Worm (Caenorhabditis elegans) whole organism, L4/young adult: ENCODE data around the gene K07C11.10.

Experiments
- W03F9.2 ChIP-seq: fragments of 150-350 bp; optimal IDR thresholded peaks from 2 replicates; lab custom pipeline; 2014; ENCODE audit warnings: missing biosample characterization, missing genetic modification characterization
- dao-5 ChIP-seq: sonication (generic microtip); optimal IDR thresholded peaks from 2 replicates; lab custom pipeline; 2016; ENCODE audit warnings: missing genotype, missing genetic modification characterization, moderate library complexity, missing compliant biosample characterization
- him-1 ChIP-seq: sonication (generic microtip); optimal IDR thresholded peaks from 2 replicates; lab custom pipeline; 2016; ENCODE audit warnings: missing genotype, missing genetic modification reagents, missing genetic modification characterization, missing compliant biosample characterization

K07C11.10 gene

DNA sequence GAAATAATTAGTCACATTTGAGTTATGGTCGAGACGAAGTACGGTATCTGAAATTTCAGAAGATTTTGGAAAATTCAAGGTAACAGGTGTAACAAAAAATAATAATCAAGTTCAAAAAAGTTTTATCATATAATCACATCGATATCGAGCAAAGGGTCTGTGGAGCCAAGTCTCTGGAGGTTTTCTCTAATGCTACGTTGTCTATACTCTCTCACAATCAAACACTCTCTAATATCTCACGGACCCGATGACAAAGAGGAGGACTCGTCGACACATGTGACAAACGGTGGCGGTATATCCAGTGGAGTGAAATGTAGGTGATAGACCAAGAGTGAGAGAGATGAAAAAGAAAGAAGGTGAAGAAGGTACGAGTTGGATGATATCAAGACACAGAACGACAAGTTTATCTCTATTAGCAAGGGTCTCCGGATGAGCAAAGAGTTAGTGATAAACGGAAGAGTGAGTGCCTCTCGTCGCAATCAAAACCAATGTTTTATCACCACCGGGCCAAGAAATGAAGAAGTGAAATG lies 30.8 kb downstream of the K07C11.10 start, which contains the start of gene F20D6.10:
F20D6.10 (minus strand) TSS at position 51 of the 530 bp plus-strand sequence.
- TF ChIP-seq W03F9.2 (no peak), him-1 (tag; lab: Kevin White, UChicago) (no peak), dao-5 (tag; lab: Kevin White, UChicago) (no peak)

DNA sequence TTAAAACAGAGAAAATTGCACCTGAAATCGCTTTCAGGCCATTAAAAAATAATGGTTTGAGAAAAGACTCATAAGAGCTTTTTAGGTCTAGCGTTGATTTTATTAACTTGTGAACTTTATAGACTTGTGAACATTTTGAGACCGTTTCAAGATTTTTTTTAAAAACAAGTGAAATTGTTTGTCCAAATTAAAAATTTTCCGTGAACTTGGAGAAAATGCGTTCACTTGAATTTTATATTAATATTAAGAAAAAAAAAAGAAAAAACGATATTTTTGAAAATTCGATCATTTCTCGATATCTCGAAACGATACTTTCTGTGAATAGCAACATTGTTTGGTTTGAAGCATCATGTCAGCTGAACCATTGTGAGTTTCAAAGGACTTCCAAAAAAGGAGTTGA lies 36.3 kb downstream of the K07C11.10 start, which contains the start of gene F20D6.1:
F20D6.1 (plus strand) TSS at position 301 of the 400 bp plus-strand sequence.
- TF ChIP-seq him-1 (tag; lab: Kevin White, UChicago) (no peak), dao-5 (tag; lab: Kevin White, UChicago) (no peak), W03F9.2 (no peak)

DNA sequence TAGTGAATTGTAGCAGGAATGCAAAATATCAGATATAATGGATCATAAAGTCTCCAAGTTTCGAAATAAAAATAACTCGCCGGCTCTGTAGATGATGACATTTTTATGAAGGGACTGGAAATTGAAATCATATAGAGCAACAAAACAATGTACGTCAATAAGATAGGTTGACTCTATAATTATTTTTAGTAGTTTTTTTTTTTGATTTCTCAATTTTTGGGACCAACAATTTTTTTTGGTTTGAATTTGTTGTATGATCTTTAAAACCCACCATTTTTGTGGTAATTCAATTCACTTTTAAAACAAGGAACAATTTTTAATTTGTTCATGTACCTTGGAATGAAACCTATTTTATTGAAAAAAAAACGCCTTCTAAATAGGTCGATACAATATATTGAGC lies 36.7 kb downstream of the K07C11.10 start, which contains the start of gene F20D6.12:
F20D6.12 (minus strand) TSS at position 101 of the 400 bp plus-strand sequence.
- TF ChIP-seq him-1 (tag; lab: Kevin White, UChicago) (no peak), dao-5 (tag; lab: Kevin White, UChicago) (no peak), W03F9.2 (no peak)

DNA sequence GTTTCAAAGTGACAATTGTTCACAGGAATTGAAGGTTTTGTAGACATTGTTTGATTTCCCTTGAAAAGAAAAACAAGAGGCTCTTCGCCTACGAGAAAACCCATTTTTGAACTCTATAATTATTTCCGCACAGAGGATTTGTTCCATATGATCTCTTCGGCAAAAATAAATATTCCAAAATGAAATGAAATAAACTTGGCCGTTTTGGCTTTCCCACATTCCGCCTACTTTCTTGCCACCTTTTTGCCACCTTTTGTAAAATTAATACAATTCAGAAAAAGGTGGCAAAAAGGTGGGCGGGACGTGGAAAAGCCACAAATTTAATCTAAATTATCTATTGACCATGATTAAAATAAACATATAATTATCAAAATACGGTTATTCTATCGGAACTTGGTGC lies 38.3 kb downstream of the K07C11.10 start, which contains the start of gene F20D6.15:
F20D6.15 (minus strand) TSS at position 47 of the 400 bp plus-strand sequence.
- no peak for TF ChIP-seq him-1 (tag; lab: Kevin White, UChicago)
- no peak for TF ChIP-seq dao-5 (tag; lab: Kevin White, UChicago)
- no peak for TF ChIP-seq W03F9.2

- TF ChIP-seq dao-5 (tag; lab: Kevin White, UChicago), result no peak
- no peak for TF ChIP-seq W03F9.2
- no peak for TF ChIP-seq him-1 (tag; lab: Kevin White, UChicago)
These were observed 41.0 kb downstream of the K07C11.10 start, which contains the start of gene F20D6.2 for ce11 chrV:8185737-8186136. TSS of gene F20D6.2 (plus strand) at chrV:8186037.

DNA sequence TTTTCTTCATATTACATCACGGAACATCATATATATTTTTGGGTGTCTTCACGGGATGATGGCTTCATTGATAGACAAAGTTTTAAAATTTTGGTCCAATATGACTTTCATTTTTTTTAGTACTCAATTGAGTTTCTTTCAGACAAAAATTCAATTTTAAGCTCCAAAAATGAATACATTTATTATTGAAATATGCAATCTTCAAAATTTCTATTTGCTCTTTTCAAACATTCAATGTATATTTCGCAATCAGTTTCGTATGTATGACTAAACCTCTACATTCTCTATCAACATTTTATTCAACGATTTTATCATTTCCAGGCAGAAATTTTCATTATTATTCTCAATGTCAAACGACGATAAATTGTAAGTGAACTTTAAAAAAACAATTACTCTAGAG lies 43.3 kb downstream of the K07C11.10 start, which contains the start of gene srp-8:
srp-8 (plus strand) TSS at position 301 of the 400 bp plus-strand sequence.
- TF ChIP-seq him-1 (tag; lab: Kevin White, UChicago) (no peak), W03F9.2 (no peak), dao-5 (tag; lab: Kevin White, UChicago) (no peak)

- no peak for TF ChIP-seq him-1 (tag; lab: Kevin White, UChicago)
- no peak for TF ChIP-seq W03F9.2
- TF ChIP-seq dao-5 (tag; lab: Kevin White, UChicago), result no peak
These were observed 47.7 kb downstream of the K07C11.10 start, which contains the start of gene srp-7 for ce11 chrV:8178914-8179542. TSS of gene srp-7 (plus strand) at chrV:8179126.

ce11 chrV:8178279-8178678 lies 48.4 kb downstream of the K07C11.10 start:
- TF ChIP-seq dao-5 (tag; lab: Kevin White, UChicago) (no peak), W03F9.2 (no peak), him-1 (tag; lab: Kevin White, UChicago) (no peak)

ce11 chrV:8177349-8177748 lies 49.4 kb downstream of the K07C11.10 start, which contains the start of gene F20D6.9:
TSS of gene F20D6.9 (minus strand) at chrV:8177449.
- no peak for TF ChIP-seq W03F9.2
- TF ChIP-seq him-1 (tag; lab: Kevin White, UChicago), result no peak
- TF ChIP-seq dao-5 (tag; lab: Kevin White, UChicago), result no peak
